Worm (Caenorhabditis elegans) whole organism, dauer: ENCODE data around the gene R11D1.13.

Source experiments
- unc-62 ChIP-seq: sonication (generic microtip); optimal IDR thresholded peaks from 2 replicates; lab custom pipeline; 2017; ENCODE audit warnings: missing biosample characterization, missing genetic modification reagents, missing genetic modification characterization

The R11D1.13 gene

DNA sequence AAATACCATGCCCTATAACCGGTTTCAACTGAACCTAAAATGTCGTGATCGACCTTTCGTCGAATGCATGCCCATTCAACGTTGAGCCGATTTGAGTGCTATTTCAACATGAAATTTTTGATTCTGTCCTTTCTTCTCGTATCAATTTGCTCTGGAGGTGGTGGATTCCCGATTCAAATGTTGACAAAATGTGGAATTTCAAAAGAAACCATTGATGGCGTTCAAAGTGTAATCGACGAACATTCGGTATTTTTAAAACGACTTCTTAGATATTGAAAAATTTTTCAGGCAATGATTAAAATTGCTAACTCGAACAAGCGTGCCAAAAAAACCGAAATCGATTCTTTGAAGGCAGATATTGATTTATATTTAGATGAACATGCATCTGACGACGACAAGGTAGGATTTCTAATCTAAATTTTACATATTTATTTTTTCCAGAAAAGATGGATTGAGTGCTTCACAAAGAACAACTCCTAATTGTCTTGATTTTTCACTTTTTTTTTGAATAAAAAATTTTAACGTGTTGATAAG lies at the start of gene R11D1.13:
Gene R11D1.13, plus strand, starts transcription at position 51 of the 534 bp plus-strand sequence.
- TF ChIP-seq unc-62: no peak

DNA sequence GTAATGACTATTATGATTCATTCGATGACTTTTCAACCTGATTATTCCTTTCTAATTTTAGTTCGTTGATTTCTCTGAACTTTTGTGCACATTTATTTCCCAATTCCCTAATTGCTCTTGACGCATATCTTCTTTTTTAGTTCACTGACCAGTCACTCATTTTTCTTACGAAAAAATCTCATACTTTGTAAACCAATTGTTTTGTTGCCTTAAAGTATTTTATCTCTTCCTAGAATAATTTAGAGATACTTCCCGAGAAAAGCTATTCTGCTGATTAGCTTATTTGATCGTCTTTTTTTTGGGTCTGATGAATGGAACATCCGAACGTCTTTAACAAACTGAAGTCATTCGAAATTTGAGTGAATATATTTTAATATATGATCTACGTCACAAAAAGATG lies 47.7 kb upstream of the R11D1.13 start:
- TF ChIP-seq unc-62: no peak

DNA sequence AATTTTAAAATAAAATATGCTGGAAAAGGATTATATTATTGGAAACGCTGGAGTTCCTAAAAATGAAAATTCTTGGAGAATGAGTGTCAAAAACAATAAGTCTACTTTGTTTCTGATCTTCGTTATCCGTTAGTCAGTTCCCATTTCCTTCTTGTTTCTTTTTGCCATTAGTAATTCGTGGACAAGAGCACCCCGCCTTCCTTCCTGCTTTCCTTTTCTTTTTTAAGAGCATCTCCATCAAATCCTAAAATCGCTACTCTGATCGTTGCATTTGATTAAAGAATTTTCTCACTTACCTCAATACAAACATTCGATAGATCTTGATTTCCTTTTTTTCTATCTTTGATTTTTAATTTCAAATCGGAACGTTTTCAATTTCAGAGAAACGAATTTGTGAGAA lies 47.1 kb upstream of the R11D1.13 start, which contains the start of gene frpr-15:
Gene frpr-15, plus strand, starts transcription at position 301 of the 400 bp plus-strand sequence.
- TF ChIP-seq unc-62: no peak

DNA sequence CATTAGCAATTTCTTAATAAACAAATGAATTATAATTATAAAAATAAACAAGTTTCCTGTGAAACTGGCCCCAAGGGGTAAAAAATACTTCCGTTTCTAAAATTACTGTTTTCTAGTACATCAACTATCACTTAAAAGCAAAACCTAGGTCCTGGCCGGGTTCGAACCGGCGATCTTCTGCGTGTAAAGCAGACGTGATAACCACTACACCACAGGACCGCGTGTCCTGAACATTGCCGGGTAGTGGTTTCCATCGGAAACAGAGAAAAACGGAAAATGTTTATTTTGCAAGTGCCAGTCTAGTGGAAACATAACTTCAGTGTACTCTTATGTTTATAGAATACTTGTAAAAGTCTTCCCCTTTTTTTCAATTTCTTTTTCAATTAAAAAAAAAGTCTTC lies 43.7 kb upstream of the R11D1.13 start:
- no peak for TF ChIP-seq unc-62

DNA sequence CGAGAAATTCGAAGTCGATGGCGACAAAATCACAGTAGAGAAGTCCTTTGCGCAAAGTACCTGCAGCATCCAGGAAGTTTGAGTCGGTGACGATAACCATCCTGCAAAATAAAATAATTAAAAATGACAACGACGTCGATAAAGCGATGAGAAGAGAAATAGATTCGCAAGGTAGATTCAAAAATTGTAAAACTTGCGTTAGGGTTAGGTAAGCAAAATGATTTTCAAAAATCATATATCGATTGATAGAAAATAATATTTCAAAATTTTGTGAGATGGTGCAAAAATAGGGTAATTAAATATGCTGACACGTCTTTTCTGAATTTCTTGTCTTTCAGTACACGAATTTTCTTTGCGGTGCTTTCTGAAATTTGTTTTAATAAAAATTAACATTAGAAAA lies 31.8 kb upstream of the R11D1.13 start, which contains the start of gene parn-1:
Gene parn-1, minus strand, starts transcription at position 101 of the 400 bp plus-strand sequence.
- TF ChIP-seq unc-62: no peak

DNA sequence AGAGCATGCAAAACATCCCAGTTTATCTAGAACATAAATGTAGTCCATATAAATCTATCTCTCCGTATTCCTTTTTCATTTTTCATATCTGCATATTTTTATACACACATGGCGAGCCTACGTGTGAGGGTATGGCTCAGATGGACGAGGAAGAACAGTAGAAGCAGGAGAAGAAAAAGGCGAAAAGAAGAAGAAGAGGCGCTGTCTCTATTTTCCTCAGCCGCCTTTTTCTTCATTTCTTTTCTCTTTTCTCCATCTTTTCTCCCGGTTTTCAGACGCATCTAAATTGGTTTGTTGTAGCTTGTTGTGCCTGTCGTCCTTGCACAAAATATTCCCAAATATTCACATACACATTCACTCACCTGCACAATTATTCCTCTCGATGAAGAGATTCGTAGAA lies 31.0 kb upstream of the R11D1.13 start, which contains the start of gene K10C8.4:
Gene K10C8.4, plus strand, starts transcription at position 301 of the 400 bp plus-strand sequence.
- no peak for TF ChIP-seq unc-62

DNA sequence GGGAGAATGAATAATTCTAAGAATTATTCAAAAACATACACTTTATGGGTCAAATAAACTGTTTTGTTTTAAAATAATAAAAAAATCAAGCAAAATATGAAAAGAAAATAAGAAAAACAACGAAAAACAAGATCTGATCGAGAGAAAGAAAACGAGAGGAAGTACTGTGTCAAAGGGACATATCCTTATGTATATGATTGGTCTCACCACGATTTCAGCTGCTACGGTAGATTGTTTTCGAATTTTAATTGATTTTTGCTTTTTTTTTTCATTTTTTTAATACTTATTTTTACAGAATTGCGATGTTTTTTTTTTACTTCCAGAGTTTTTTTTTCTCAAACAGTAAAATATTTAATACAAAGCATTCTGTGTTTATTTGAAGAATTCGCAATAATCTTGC lies 30.2 kb upstream of the R11D1.13 start:
- TF ChIP-seq unc-62: no peak

DNA sequence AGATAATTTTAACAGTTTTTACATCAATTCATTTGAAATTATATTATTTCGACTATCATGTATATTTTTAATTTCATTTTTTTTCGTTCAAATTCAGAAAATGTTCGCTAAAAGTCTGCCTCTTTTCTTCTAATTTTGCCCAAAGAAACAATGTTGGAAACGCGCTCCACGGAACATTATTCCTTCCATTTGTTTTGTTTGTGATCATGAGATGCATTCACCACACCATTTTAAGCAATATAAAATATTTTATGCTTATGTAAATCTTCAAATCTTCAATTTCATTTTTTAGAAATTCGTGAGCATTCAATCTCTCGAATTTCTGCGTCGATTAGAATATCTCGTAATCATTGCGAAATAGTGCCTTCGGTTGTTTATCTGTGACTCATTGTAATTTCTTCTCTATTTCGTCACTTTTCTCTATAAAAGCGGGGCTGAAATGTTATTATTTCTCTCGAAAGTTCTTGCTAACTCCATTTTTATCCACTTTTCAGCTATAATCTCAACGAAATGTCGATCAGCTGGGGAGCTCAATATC lies 29.5 kb upstream of the R11D1.13 start, which contains the start of gene istr-1:
Gene istr-1, plus strand, starts transcription at position 495 of the 538 bp plus-strand sequence.
- TF ChIP-seq unc-62: no peak

DNA sequence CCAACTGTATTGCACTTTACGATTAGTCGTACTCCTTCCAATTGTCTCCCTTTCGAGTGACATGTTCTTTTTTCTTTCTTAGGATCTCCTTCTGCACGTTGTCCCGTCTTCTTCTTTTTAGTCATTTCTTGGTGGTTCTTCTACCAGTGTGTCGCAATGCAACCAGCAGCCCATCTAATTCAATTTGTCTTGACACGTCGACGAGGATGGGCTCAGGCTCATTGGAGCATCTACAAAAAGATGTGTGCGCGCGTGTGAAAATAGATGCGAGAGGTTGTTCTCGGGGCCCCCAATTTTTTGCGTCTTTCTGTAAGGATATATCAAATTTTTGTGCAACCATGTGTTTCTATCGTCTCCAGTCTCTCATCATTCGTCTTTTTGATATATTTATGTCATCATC lies 25.3 kb upstream of the R11D1.13 start:
- TF ChIP-seq unc-62: no peak

DNA sequence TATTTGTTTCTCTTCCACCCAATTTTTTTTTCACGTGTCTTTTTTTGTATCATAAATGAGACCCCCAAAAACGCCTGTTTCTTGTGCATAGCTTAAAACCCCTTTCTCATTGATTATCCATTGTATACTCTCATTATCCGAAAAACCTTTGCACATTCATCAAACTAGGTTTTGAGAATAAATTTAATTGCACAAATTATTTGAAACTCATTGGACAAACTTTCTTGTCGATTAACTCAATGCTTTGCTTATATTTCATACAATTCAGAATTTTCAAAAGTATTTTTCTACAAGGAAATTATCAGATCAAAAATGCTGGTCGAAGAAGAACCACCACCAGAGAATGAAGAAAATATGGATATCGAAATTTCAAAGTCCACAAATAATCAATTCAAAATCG lies 22.9 kb upstream of the R11D1.13 start, which contains the start of gene R11D1.1:
Gene R11D1.1, plus strand, starts transcription at position 301 of the 400 bp plus-strand sequence.
- no peak for TF ChIP-seq unc-62

DNA sequence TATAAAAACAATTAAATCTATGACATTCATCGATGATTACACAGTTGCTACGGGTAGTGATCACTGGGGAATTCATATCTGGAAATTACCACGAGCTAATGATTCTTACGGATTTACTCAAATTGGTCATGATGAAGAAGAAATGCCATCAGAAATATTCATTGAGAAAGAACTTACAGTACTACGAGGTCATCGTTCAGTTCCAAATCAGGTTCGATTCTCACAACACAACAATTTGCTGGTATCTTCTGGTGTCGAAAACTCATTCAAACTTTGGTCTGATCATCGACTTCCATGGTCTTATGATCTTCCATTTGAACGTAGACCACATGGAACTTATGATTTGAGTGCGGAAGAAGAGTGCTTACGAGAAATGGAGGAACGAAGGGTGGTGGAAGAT lies 20.4 kb upstream of the R11D1.13 start:
- no peak for TF ChIP-seq unc-62

DNA sequence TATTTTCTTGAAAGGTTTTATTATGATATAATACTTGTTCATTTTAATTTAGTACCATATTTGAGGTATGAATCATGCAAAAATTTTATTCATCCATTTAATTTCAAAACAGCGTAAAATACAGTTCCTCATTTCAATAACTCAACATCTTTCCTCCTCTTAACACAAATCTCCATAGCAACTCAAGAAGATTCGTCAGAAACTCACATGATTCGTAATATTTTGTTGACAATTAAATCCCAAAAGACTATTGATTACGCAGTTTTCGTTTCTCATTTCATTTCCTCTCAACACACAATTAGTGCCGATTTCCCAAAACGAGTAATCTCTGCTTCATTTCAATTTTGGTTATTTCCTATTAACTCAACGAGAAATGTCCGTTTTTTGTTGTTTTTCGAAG lies 18.6 kb upstream of the R11D1.13 start, which contains the start of gene R11D1.2:
Gene R11D1.2, plus strand, starts transcription at position 301 of the 400 bp plus-strand sequence.
- TF ChIP-seq unc-62: no peak

DNA sequence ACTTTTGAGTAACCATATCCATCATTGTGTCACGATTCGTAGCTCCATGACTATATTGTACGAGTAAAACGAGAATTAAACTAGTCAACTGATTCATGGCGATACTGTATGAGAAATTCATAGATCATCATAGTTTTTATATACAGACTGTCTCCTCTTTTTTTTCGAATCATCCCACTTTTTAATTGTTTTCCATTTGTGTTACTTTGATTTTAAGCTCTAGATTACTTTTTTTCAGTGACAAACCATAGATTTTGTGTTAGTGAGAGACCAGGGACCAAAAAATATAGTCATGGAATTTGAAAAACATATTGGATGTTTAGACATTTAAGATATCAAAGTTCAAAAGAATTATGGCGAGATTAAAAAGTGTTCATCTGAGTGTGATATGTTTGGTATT lies 15.0 kb upstream of the R11D1.13 start, which contains the start of gene R11D1.3:
Gene R11D1.3, minus strand, starts transcription at position 101 of the 400 bp plus-strand sequence.
- TF ChIP-seq unc-62: no peak

DNA sequence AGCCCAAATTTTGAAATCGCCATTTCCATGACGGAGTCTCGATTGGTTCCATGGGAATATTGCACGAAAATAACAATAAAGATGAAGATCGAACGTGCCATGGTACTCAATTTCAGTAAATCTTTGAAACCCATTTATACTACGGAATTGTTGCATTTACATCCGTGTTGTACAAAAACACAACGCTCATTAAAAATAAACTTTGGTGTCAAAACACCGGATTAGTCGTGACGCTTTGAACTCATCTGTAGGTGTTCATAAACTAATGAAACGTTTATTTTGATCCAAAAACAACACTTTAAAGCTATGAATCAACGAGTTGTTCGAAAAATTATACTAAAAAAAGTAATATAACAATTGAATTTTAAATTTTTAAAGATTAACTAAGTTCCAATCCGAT lies 12.8 kb upstream of the R11D1.13 start, which contains the start of gene R11D1.4:
Gene R11D1.4, minus strand, starts transcription at position 101 of the 400 bp plus-strand sequence.
- no peak for TF ChIP-seq unc-62

DNA sequence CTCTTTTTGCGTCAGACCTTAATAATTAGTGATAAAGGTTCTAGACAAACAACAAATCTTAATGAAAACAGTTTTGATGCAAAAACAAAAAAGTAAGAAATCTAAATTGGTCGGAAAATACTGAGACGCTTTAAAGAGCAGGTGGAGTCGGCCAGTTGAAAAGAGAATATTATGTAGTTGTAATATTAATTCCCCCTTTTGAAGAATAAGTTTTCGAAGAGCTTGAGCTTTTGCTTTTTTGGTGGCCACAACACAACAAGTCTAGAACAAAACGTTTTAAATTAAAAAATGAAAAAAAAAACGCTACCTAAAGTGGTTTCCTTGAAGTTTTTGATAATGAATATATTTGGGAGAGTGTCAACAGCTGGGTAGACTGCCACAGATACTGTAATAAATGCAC lies 10.5 kb upstream of the R11D1.13 start, which contains the start of gene str-178:
Gene str-178, minus strand, starts transcription at position 101 of the 400 bp plus-strand sequence.
- no peak for TF ChIP-seq unc-62

DNA sequence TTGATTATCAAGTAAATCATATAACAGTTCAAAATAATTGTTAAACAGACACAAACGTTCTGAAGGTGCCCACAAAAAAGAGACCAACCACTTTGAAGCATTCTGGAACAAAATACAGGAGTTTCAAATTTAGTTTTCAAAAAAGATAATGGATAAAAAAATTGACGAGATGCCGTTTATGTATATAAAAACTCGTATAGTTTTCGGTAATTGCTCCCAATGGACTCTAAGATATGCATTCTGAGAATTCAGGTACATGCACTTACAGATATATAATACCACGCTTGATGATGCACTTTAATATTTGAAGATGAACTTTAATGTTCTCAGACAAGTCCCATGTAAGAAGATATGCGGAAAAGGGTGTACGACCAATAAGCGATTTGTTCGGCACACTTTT lies 8.3 kb upstream of the R11D1.13 start, which contains the start of gene str-181:
Gene str-181, minus strand, starts transcription at position 101 of the 400 bp plus-strand sequence.
- TF ChIP-seq unc-62: no peak

DNA sequence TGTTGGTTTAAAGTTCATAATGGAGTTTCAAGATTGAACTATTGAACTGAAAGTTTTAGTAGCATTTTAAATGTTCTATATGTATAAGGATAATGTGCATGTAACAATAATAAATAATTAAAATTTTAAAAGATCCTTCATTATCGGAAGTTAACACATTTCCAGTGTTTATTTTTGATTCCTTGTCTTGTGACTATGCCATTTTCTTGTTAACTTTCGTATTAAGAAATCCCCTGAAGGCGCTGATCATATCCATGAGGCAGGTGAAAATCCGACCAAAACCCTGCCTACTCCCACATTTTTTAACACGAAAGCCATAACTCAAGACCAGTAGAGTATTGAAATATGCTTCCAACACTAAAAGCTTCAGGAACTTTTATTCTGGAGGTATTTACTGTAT lies 7.2 kb upstream of the R11D1.13 start, which contains the start of gene R11D1.7:
Gene R11D1.7, plus strand, starts transcription at position 301 of the 400 bp plus-strand sequence.
- no peak for TF ChIP-seq unc-62

DNA sequence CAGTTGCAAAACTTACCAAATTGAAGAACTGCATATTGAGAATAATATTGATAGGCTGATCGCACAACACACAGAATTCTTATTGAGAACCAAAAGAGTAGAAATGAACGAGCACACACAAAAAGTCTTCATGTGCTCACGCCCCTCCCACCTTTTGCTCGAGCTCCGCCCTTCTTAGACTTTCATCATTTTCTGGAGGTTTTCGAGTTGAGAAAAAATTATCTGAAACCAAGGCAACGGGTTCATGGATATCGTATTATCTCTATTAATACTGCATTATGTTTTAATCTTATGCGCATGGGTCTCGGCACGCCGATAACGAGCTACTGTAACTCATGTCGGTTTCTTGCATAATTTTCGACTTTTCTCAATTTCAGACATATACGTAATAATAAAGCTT lies 1.1 kb upstream of the R11D1.13 start, which contains the start of gene R11D1.12:
Gene R11D1.12, minus strand, starts transcription at position 101 of the 400 bp plus-strand sequence.
- no peak for TF ChIP-seq unc-62
